Fruit fly (Drosophila melanogaster): ENCODE results near the gene wake.

Gene wake

DNA sequence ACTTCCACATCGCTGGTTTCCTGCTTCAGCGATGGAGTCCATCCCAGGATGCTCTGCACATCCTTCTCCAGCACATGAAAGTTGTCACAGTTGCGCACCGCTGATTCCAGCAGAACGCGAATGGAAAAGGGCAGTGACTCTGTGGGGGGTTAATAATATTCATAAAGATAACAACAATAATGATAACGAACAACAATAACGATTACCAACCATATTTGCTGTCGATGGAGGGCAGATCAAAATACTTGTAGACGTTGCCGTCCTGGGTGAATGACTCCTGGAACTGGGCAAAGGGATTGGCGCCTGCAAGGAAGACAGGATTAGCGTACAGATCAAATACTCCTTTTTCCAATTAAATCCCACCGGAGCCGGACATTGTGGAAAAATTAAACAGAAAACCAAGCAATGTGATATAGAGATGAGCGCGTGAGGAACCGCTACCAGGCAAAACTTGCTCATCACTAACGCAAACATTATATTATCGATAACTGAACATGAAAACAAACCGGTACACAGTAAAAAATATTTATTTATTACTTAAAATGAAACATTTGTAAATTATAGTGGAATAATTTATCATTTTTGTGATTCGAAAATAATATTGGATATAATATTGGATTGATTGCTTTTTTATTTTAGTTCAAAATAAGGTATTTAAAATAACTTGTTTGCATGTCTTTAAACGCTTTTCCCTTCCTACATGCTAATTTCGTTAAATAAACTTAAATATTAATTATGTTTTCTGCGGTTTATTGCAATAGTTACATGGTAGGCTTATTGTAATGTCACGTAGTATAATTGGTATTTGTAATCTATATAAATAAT is 84.8 kb downstream of the wake start, which contains the start of gene Irp-1A (continued):
- TF ChIP-seq pfk (GFP tag; optimal IDR thresholded peaks at IDR 0.05) (no peak), hb (GFP tag; IDR thresholded peaks at IDR 0.05; ENCODE audit: partially characterized antibody) (peak; percentile 54; the same call in 1 of the 3 replicates), twi (tag; optimal IDR thresholded peaks at IDR 0.05) (peak; percentile 44), CG31224 (GFP tag; IDR thresholded peaks at IDR 0.05) (peak; percentile 53; the same call in 1 of the 2 replicates), vvl (GFP tag; IDR thresholded peaks at IDR 0.05) (peak; percentile 90), lbe (GFP tag; optimal IDR thresholded peaks at IDR 0.05) (peak; percentile 56), Dp (GFP tag; optimal IDR thresholded peaks at IDR 0.05) (peak; percentile 37), inv (GFP tag; IDR thresholded peaks at IDR 0.05; ENCODE audit: partially characterized antibody) (peak; percentile 72), lilli (GFP tag; optimal IDR thresholded peaks at IDR 0.05) (peak; percentile 73), wor (GFP tag; IDR thresholded peaks at IDR 0.05) (peak; percentile 48), CG12219 (GFP tag; optimal IDR thresholded peaks at IDR 0.05) (peak; percentile 45), CG15073 (GFP tag; optimal IDR thresholded peaks at IDR 0.05) (no peak), CG9932 (GFP tag; IDR thresholded peaks at IDR 0.05) (peak; percentile 84), CG6272 (GFP tag; IDR thresholded peaks at IDR 0.05) (peak; percentile 61), Ptx1 (GFP tag; IDR thresholded peaks at IDR 0.05) (peak; percentile 80), Dbx (GFP tag; IDR thresholded peaks at IDR 0.05) (peak; percentile 76; the same call in 2 of the 3 replicates), HLH54F (GFP tag; optimal IDR thresholded peaks at IDR 0.05) (peak; percentile 22), MBD-R2 (GFP tag; IDR thresholded peaks at IDR 0.05) (peak; percentile 82), shn (GFP tag; optimal IDR thresholded peaks at IDR 0.05) (no peak), Gug (GFP tag; IDR thresholded peaks at IDR 0.05) (peak; percentile 41; the same call in 1 of the 4 replicates), dati (GFP tag; IDR thresholded peaks at IDR 0.05) (no peak), CG18476 (GFP tag; optimal IDR thresholded peaks at IDR 0.05) (peak; percentile 18), row (GFP tag; IDR thresholded peaks at IDR 0.05) (peak; percentile 86), NFAT (GFP tag; IDR thresholded peaks at IDR 0.05) (peak; percentile 64; the same call in 1 of the 2 replicates), Eip74EF (GFP tag; optimal IDR thresholded peaks at IDR 0.05) (peak in 1 of 2 experiments; percentile 73)

DNA sequence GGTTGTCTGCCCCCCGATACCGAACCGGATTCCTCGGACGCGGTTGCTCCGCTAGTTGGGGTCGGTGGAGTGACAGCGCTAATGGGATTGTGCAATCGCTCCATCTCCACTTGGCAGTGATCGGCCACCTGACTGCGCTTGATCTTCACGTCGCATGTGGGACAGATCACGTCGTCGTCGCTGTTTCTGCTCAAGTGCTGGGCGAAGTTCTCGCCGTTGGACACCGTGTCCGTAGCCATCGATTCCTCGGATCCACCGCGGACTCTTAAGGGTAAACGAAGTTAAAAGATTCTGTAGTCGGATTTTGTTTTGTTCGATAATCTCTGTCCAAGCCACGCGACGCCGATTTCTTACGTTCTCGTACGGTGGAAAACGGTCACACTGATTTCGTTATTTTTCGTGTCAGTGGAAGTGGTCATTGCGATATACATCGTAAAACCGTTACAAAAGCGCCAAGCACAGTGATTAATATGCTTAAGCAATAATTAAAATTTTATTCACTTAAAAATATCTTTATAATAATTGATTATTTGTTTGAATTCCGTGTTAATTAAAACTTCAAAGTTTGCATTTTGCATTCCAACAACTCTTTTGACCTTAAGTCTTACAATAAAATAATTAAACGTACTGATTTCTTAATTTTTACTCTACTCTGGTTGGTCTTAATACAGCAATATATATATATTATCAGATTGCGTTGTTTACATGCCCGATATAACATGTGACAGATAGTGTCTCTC is 86.6 kb downstream of the wake start, which contains the start of gene RNF220:
Gene RNF220 (minus strand): TSS at position 384 of the 740 bp plus-strand sequence.
- TF ChIP-seq CG1602 (GFP tag; optimal IDR thresholded peaks at IDR 0.05) (peak; percentile 9), B-H1 (GFP tag; IDR thresholded peaks at IDR 0.05) (no peak), CG14710 (tag; optimal IDR thresholded peaks at IDR 0.05) (peak; percentile 56), CG14441 (GFP tag; IDR thresholded peaks at IDR 0.05) (0 out of 2 replicates have a peak, but pooled peaks have one; percentile 4), grau (tag; optimal IDR thresholded peaks at IDR 0.05) (peak; percentile 33), dmrt99B (tag; optimal IDR thresholded peaks at IDR 0.05) (peak; percentile 13), Ets97D (GFP tag; optimal IDR thresholded peaks at IDR 0.05) (peak; percentile 20), CG13287 (GFP tag; IDR thresholded peaks at IDR 0.05; ENCODE audit: partially characterized antibody) (peak; percentile 70), lola (GFP tag; optimal IDR thresholded peaks at IDR 0.05) (peak in 1 of 3 experiments; percentile 16), CG9215 (GFP tag; IDR thresholded peaks at IDR 0.05) (0 out of 2 replicates have a peak, but pooled peaks have one; percentile 23), Dek (tag; optimal IDR thresholded peaks at IDR 0.05) (peak; percentile 40), mld (GFP tag; IDR thresholded peaks at IDR 0.05; ENCODE audit: partially characterized antibody) (peak; percentile 58; the same call in 1 of the 3 replicates), Rfx (GFP tag; IDR thresholded peaks at IDR 0.05) (peak; percentile 38; the same call in 1 of the 2 replicates), chinmo (GFP tag; IDR thresholded peaks at IDR 0.05; ENCODE audit: partially characterized antibody) (peak; percentile 16; the same call in 1 of the 4 replicates), slbo (GFP tag; IDR thresholded peaks at IDR 0.05) (peak; percentile 38), ci (GFP tag; IDR thresholded peaks at IDR 0.05) (0 out of 3 replicates have a peak, but pooled peaks have one; percentile 9), prd (optimal IDR thresholded peaks at IDR 0.05) (no peak), prd (GFP tag; IDR thresholded peaks at IDR 0.05) (peak; percentile 7; the same call in 1 of the 3 replicates), CG9932 (GFP tag; IDR thresholded peaks at IDR 0.05) (peak; percentile 47), Sox100B (GFP tag; optimal IDR thresholded peaks at IDR 0.05) (peak; percentile 40), CG2712 (tag; optimal IDR thresholded peaks at IDR 0.05) (peak; percentile 34), CG34224 (GFP tag; IDR thresholded peaks at IDR 0.05; ENCODE audit: partially characterized antibody) (peak; percentile 54; the same call in 1 of the 3 replicates)
